Fruit fly (Drosophila melanogaster) whole organism, embryonic: ENCODE results near the gene rasp.
A peak's percentile ranks its signal among the peaks of the same experiment; 100 is the strongest.

Experiments used
- Antp ChIP-seq: fragments of 200-800 bp; sonication (Bioruptor generic); optimal IDR thresholded peaks from 3 replicates; lab custom pipeline; 2016; ENCODE audit warnings: missing biosample characterization, missing genetic modification characterization
- C15 ChIP-seq: fragments of 200-800 bp; sonication (Bioruptor generic); IDR thresholded peaks from 3 replicates; pipeline ENCODE4 v1.3.6; 2022; ENCODE audit warnings: missing biosample characterization, missing genetic modification characterization
- CG10565 ChIP-seq: fragments of 200-800 bp; sonication (Bioruptor generic); optimal IDR thresholded peaks from 3 replicates; lab custom pipeline; 2016; ENCODE audit warnings: missing biosample characterization, mild to moderate bottlenecking, missing genetic modification characterization
- CG11247 ChIP-seq: fragments of 200-800 bp; sonication (Bioruptor generic); IDR thresholded peaks from 2 replicates; pipeline ENCODE4 v1.3.6; 2022; ENCODE audit warnings: missing biosample characterization, missing genetic modification characterization
- CG14050 ChIP-seq: fragments of 200-800 bp; sonication (Bioruptor generic); IDR thresholded peaks from 3 replicates; pipeline ENCODE4 v1.3.6; 2022; ENCODE audit warnings: missing biosample characterization, missing genetic modification characterization
- CG14860 ChIP-seq: fragments of 200-800 bp; sonication (Bioruptor generic); IDR thresholded peaks from 3 replicates; pipeline ENCODE4 v1.3.6; 2022; ENCODE audit warnings: missing biosample characterization, missing genetic modification characterization; ENCODE audit not compliant: partially characterized antibody
- CG14965 ChIP-seq: fragments of 200-800 bp; sonication (Bioruptor generic); optimal IDR thresholded peaks from 2 replicates; lab custom pipeline; 2016; ENCODE audit warnings: missing biosample characterization, missing genetic modification characterization, borderline replicate concordance
- CG16815 ChIP-seq: fragments of 200-800 bp; sonication (Bioruptor generic); optimal IDR thresholded peaks from 3 replicates; lab custom pipeline; 2017; ENCODE audit warnings: missing biosample characterization, mild to moderate bottlenecking, missing genetic modification characterization
- CG16863 ChIP-seq: fragments of 200-800 bp; sonication (Bioruptor generic); optimal IDR thresholded peaks from 3 replicates; lab custom pipeline; 2016; ENCODE audit warnings: missing biosample characterization, missing genetic modification characterization
- CG17612 ChIP-seq: fragments of 200-800 bp; sonication (Bioruptor generic); IDR thresholded peaks from 2 replicates; pipeline ENCODE4 v1.3.6; 2022; ENCODE audit warnings: missing biosample characterization, missing genetic modification characterization
- CG18011 ChIP-seq: fragments of 200-800 bp; sonication (Bioruptor generic); optimal IDR thresholded peaks from 2 replicates; lab custom pipeline; 2017; ENCODE audit warnings: missing biosample characterization, missing genetic modification characterization, mild to moderate bottlenecking, moderate library complexity, missing genotype
- CG18619 ChIP-seq: fragments of 200-800 bp; sonication (Bioruptor generic); optimal IDR thresholded peaks from 3 replicates; lab custom pipeline; 2017; ENCODE audit warnings: missing biosample characterization, mild to moderate bottlenecking, missing genetic modification characterization
- CG2199 ChIP-seq: fragments of 200-800 bp; sonication (Bioruptor generic); IDR thresholded peaks from 3 replicates; pipeline ENCODE4 v1.3.6; 2022; ENCODE audit warnings: missing biosample characterization, missing genetic modification characterization
- CG3065 ChIP-seq: fragments of 200-800 bp; sonication (Bioruptor generic); optimal IDR thresholded peaks from 2 replicates; lab custom pipeline; 2016; ENCODE audit warnings: missing biosample characterization, missing genetic modification characterization
- CG3995 ChIP-seq: fragments of 200-800 bp; sonication (Bioruptor generic); optimal IDR thresholded peaks from 3 replicates; lab custom pipeline; 2016; ENCODE audit warnings: missing biosample characterization, missing genetic modification characterization
- CG6654 ChIP-seq: fragments of 200-800 bp; sonication (Bioruptor generic); optimal IDR thresholded peaks from 2 replicates; lab custom pipeline; 2017; ENCODE audit warnings: missing biosample characterization, mild to moderate bottlenecking, missing genetic modification characterization
- CG7556 ChIP-seq: fragments of 200-800 bp; sonication (Bioruptor generic); optimal IDR thresholded peaks from 2 replicates; lab custom pipeline; 2017; ENCODE audit warnings: missing biosample characterization, mild to moderate bottlenecking, missing genetic modification characterization
- CG8359 ChIP-seq: fragments of 200-800 bp; sonication (Bioruptor generic); optimal IDR thresholded peaks from 2 replicates; lab custom pipeline; 2017; ENCODE audit warnings: missing biosample characterization, mild to moderate bottlenecking, missing genetic modification characterization, borderline replicate concordance
- CG8924 ChIP-seq: fragments of 200-800 bp; optimal IDR thresholded peaks from 3 replicates; lab custom pipeline; 2019; ENCODE audit warnings: missing biosample characterization, mild to moderate bottlenecking, missing genetic modification characterization, moderate library complexity
- CoRest ChIP-seq: fragments of 200-800 bp; sonication (Bioruptor generic); optimal IDR thresholded peaks from 3 replicates; lab custom pipeline; 2018; ENCODE audit warnings: missing biosample characterization, mild to moderate bottlenecking, missing genetic modification characterization, moderate library complexity
- D19A ChIP-seq: fragments of 200-800 bp; optimal IDR thresholded peaks from 3 replicates; lab custom pipeline; 2019; ENCODE audit warnings: missing biosample characterization, mild to moderate bottlenecking, missing genetic modification characterization, moderate library complexity
- Dref ChIP-seq: fragments of 200-800 bp; sonication (Bioruptor generic); IDR thresholded peaks from 2 replicates; pipeline ENCODE4 v1.3.6; 2022; ENCODE audit warnings: missing biosample characterization, missing genetic modification characterization
- GATAe ChIP-seq: fragments of 200-800 bp; sonication (Bioruptor generic); conservative IDR thresholded peaks from 2 replicates; pipeline ENCODE4 v1.3.6; 2022; ENCODE audit warnings: missing biosample characterization, missing genetic modification characterization
- Hmr ChIP-seq: fragments of 200-800 bp; sonication (Bioruptor generic); optimal IDR thresholded peaks from 3 replicates; lab custom pipeline; 2017; ENCODE audit warnings: mild to moderate bottlenecking, missing biosample characterization, missing genetic modification reagents, missing genetic modification characterization
- Mad ChIP-seq: fragments of 200-800 bp; sonication (Bioruptor generic); optimal IDR thresholded peaks from 2 replicates; lab custom pipeline; 2016; ENCODE audit warnings: missing biosample characterization, missing genetic modification characterization
- Mrtf ChIP-seq: fragments of 200-800 bp; sonication (Bioruptor generic); IDR thresholded peaks from 3 replicates; pipeline ENCODE4 v1.3.6; 2022; ENCODE audit warnings: missing biosample characterization, missing genetic modification characterization
- Myb ChIP-seq: fragments of 200-800 bp; sonication (Bioruptor generic); optimal IDR thresholded peaks from 2 replicates; lab custom pipeline; 2016; ENCODE audit warnings: missing biosample characterization, missing genetic modification characterization
- NfI ChIP-seq: fragments of 200-800 bp; sonication (Bioruptor generic); optimal IDR thresholded peaks from 3 replicates; lab custom pipeline; 2018; ENCODE audit warnings: missing biosample characterization, mild to moderate bottlenecking, missing genetic modification characterization, moderate library complexity
- Oaz ChIP-seq: fragments of 200-800 bp; sonication (Bioruptor generic); IDR thresholded peaks from 2 replicates; pipeline ENCODE4 v1.3.6; 2022; ENCODE audit warnings: missing biosample characterization, missing genetic modification characterization
- YL-1 ChIP-seq: fragments of 200-800 bp; sonication (Bioruptor generic); optimal IDR thresholded peaks from 3 replicates; lab custom pipeline; 2017; ENCODE audit warnings: missing biosample characterization, mild to moderate bottlenecking, missing genetic modification characterization
- cad ChIP-seq: fragments of >200 bp; optimal IDR thresholded peaks from 2 replicates; lab custom pipeline; 2017; ENCODE audit warnings: missing biosample characterization, missing genetic modification characterization
- emc ChIP-seq: fragments of 200-800 bp; sonication (Bioruptor generic); optimal IDR thresholded peaks from 2 replicates; lab custom pipeline; 2016; ENCODE audit warnings: missing biosample characterization, missing genetic modification characterization
- eve ChIP-seq, 2 experiments: fragments of >200 bp; optimal IDR thresholded peaks; 2 replicates each; lab custom pipeline; 2017; ENCODE audit warnings: missing biosample characterization in 2 of 2, missing genetic modification characterization in 2 of 2
- ftz-f1 ChIP-seq: fragments of 200-800 bp; sonication (Bioruptor generic); optimal IDR thresholded peaks from 2 replicates; lab custom pipeline; 2016; ENCODE audit warnings: missing biosample characterization, missing genetic modification characterization
- gce ChIP-seq: fragments of 200-800 bp; sonication (Bioruptor generic); IDR thresholded peaks from 3 replicates; pipeline ENCODE4 v1.3.6; 2022; ENCODE audit warnings: missing biosample characterization, missing genetic modification characterization
- ham ChIP-seq: fragments of 200-800 bp; sonication (Bioruptor generic); IDR thresholded peaks from 2 replicates; pipeline ENCODE4 v1.3.6; 2022; ENCODE audit warnings: missing biosample characterization, missing genetic modification characterization
- jing ChIP-seq: fragments of 200-800 bp; sonication (Bioruptor generic); optimal IDR thresholded peaks from 2 replicates; lab custom pipeline; 2018; ENCODE audit warnings: missing biosample characterization, mild to moderate bottlenecking, missing genetic modification characterization
- kay ChIP-seq: fragments of 200-800 bp; sonication (Bioruptor generic); optimal IDR thresholded peaks from 2 replicates; lab custom pipeline; 2016; ENCODE audit warnings: missing biosample characterization, missing genetic modification characterization
- ken ChIP-seq: fragments of 200-800 bp; sonication (Bioruptor generic); IDR thresholded peaks from 3 replicates; pipeline ENCODE4 v1.3.6; 2022; ENCODE audit warnings: missing biosample characterization, missing genetic modification characterization
- nom ChIP-seq: fragments of 200-800 bp; sonication (Bioruptor generic); optimal IDR thresholded peaks from 2 replicates; lab custom pipeline; 2017; ENCODE audit warnings: missing biosample characterization, missing genetic modification characterization, mild to moderate bottlenecking, moderate library complexity, missing genetic modification reagents
- psq ChIP-seq: fragments of 200-800 bp; sonication (Bioruptor generic); optimal IDR thresholded peaks from 2 replicates; lab custom pipeline; 2017; ENCODE audit warnings: missing biosample characterization, missing genetic modification characterization
- pzg ChIP-seq: fragments of 200-800 bp; sonication (Bioruptor generic); optimal IDR thresholded peaks from 3 replicates; lab custom pipeline; 2018; ENCODE audit warnings: missing biosample characterization, mild to moderate bottlenecking, missing genetic modification characterization, moderate library complexity
- ranshi ChIP-seq: fragments of 200-800 bp; sonication (Bioruptor generic); IDR thresholded peaks from 2 replicates; pipeline ENCODE4 v1.3.6; 2022; ENCODE audit warnings: missing biosample characterization, missing genetic modification characterization
- sens-2 ChIP-seq: fragments of 200-800 bp; sonication (Bioruptor generic); IDR thresholded peaks from 2 replicates; pipeline ENCODE4 v1.3.6; 2022; ENCODE audit warnings: missing biosample characterization, missing genetic modification characterization
- sisA ChIP-seq: fragments of 200-800 bp; sonication (Bioruptor generic); IDR thresholded peaks from 2 replicates; pipeline ENCODE4 v1.3.6; 2022; ENCODE audit warnings: missing biosample characterization, missing genetic modification characterization
- slp2 ChIP-seq: fragments of 200-800 bp; sonication (Bioruptor generic); optimal IDR thresholded peaks from 2 replicates; lab custom pipeline; 2016; ENCODE audit warnings: missing biosample characterization, missing genetic modification characterization
- tin ChIP-seq: fragments of 200-800 bp; sonication (Bioruptor generic); optimal IDR thresholded peaks from 3 replicates; lab custom pipeline; 2016; ENCODE audit warnings: missing biosample characterization, missing genetic modification characterization
- tna ChIP-seq: fragments of 200-800 bp; sonication (Bioruptor generic); IDR thresholded peaks from 2 replicates; pipeline ENCODE4 v1.3.6; 2022; ENCODE audit warnings: missing biosample characterization, missing genetic modification characterization; ENCODE audit not compliant: partially characterized antibody
- twi ChIP-seq: fragments of 200-800 bp; optimal IDR thresholded peaks from 2 replicates; lab custom pipeline; 2019; ENCODE audit warnings: missing biosample characterization, mild to moderate bottlenecking, missing genetic modification characterization, moderate library complexity
- unpg ChIP-seq: fragments of 200-800 bp; sonication (Bioruptor generic); optimal IDR thresholded peaks from 3 replicates; lab custom pipeline; 2018; ENCODE audit warnings: missing biosample characterization, mild to moderate bottlenecking, missing genetic modification characterization, moderate library complexity
- wek ChIP-seq: fragments of 200-800 bp; sonication (Bioruptor generic); optimal IDR thresholded peaks from 3 replicates; lab custom pipeline; 2018; ENCODE audit warnings: missing biosample characterization, mild to moderate bottlenecking, missing genetic modification characterization, moderate library complexity

The rasp gene

dm6 chr3L:3179474-3179873 is 17.5 kb downstream of the rasp start (continued):
- TF ChIP-seq CG10565 (GFP tag; lab: Kevin White, UChicago) = peak; percentile 70
- peak; percentile 68 for TF ChIP-seq CG3065 (GFP tag; lab: Kevin White, UChicago)
- TF ChIP-seq CG18619 = peak; percentile 82
- no peak for TF ChIP-seq Dref
- TF ChIP-seq cad (GFP tag; lab: Kevin White, UChicago) = no peak
- TF ChIP-seq kay (GFP tag; lab: Kevin White, UChicago) = peak; percentile 74
- TF ChIP-seq emc (GFP tag; lab: Kevin White, UChicago) = no peak
- TF ChIP-seq jing (GFP tag; lab: Kevin White, UChicago) = peak; percentile 54
- TF ChIP-seq pzg = peak; percentile 1
- TF ChIP-seq nom (GFP tag; lab: Kevin White, UChicago) = peak; percentile 86
- TF ChIP-seq CG16863 (GFP tag; lab: Kevin White, UChicago) = peak; percentile 79
- TF ChIP-seq CG14860 (GFP tag; lab: Robert Waterston, UW) = no peak
- TF ChIP-seq Antp = peak; percentile 81
- peak; percentile 42; the same call in 1 of the 2 replicates for TF ChIP-seq ham (GFP tag; lab: Robert Waterston, UW)
- TF ChIP-seq eve (GFP tag; optimal IDR thresholded peaks at IDR 0.05; lab: Kevin White, UChicago) = no peak
- TF ChIP-seq CG3995 (GFP tag; lab: Kevin White, UChicago) = peak; percentile 52
- peak; percentile 53; the same call in 1 of the 2 replicates for TF ChIP-seq sens-2 (GFP tag; lab: Robert Waterston, UW)
- TF ChIP-seq Mrtf (GFP tag; lab: Robert Waterston, UW) = peak; percentile 85
- peak; percentile 43 for TF ChIP-seq psq
- TF ChIP-seq CG8924 (tag; lab: Kevin White, UChicago) = peak; percentile 84
- peak; percentile 64 for TF ChIP-seq CG6654
- peak; percentile 70 for TF ChIP-seq slp2 (GFP tag; lab: Kevin White, UChicago)
- TF ChIP-seq CG2199 (GFP tag; lab: Robert Waterston, UW) = peak; percentile 77; the same call in 1 of the 3 replicates
- TF ChIP-seq YL-1 (GFP tag; lab: Kevin White, UChicago) = peak; percentile 42
- peak; percentile 69 for TF ChIP-seq CG18011 (GFP tag; lab: Kevin White, UChicago)
- TF ChIP-seq ranshi = peak; percentile 91
- no peak for TF ChIP-seq twi (tag; lab: Kevin White, UChicago)
- peak; percentile 88 for TF ChIP-seq CG7556 (GFP tag; lab: Kevin White, UChicago)
- TF ChIP-seq CG16815 (GFP tag; lab: Kevin White, UChicago) = peak; percentile 57
- peak; percentile 81 for TF ChIP-seq NfI (GFP tag; lab: Kevin White, UChicago)
- peak; percentile 68 for TF ChIP-seq CG14050 (GFP tag; lab: Robert Waterston, UW)
- TF ChIP-seq Hmr (GFP tag; lab: Kevin White, UChicago) = peak; percentile 89
- peak; percentile 71; the same call in 2 of the 3 replicates for TF ChIP-seq ken (GFP tag; lab: Robert Waterston, UW)
- no peak for TF ChIP-seq CoRest
- no peak for TF ChIP-seq D19A (tag; lab: Kevin White, UChicago)
- TF ChIP-seq gce (GFP tag; lab: Robert Waterston, UW) = peak; percentile 85
- peak; percentile 67 for TF ChIP-seq Oaz (GFP tag; lab: Robert Waterston, UW)
- TF ChIP-seq unpg (GFP tag; lab: Kevin White, UChicago) = peak; percentile 94
- peak; percentile 86 for TF ChIP-seq tin (GFP tag; lab: Kevin White, UChicago)
- TF ChIP-seq wek (GFP tag; lab: Kevin White, UChicago) = peak; percentile 48
- peak; percentile 75; the same call in 1 of the 2 replicates for TF ChIP-seq GATAe
- TF ChIP-seq CG8359 (GFP tag; lab: Kevin White, UChicago) = peak; percentile 79
- peak; percentile 67; the same call in 1 of the 2 replicates for TF ChIP-seq CG17612 (GFP tag; lab: Robert Waterston, UW)
- peak; percentile 86 for TF ChIP-seq CG11247
- TF ChIP-seq sisA (GFP tag; lab: Robert Waterston, UW) = peak; percentile 84
- TF ChIP-seq Myb = peak; percentile 48
- TF ChIP-seq C15 (GFP tag; lab: Robert Waterston, UW) = peak; percentile 81; the same call in 2 of the 3 replicates
- TF ChIP-seq tna = no peak
- peak; percentile 65 for TF ChIP-seq Mad
- peak; percentile 93 for TF ChIP-seq ftz-f1
- TF ChIP-seq CG14965 (GFP tag; lab: Kevin White, UChicago) = peak; percentile 50
